Fruit fly (Drosophila melanogaster) whole organism, embryonic: ENCODE measurements around the gene BtbVII.
A peak's percentile ranks its signal among the peaks of the same experiment; 100 is the strongest.

ENCODE experiments used
- ATbp ChIP-seq: fragments of 200-800 bp; sonication (Bioruptor generic); optimal IDR thresholded peaks from 2 replicates; lab custom pipeline; 2017; ENCODE audit warnings: missing biosample characterization, mild to moderate bottlenecking, missing genetic modification characterization, missing genetic modification reagents
- Bteb2 ChIP-seq: fragments of 200-800 bp; sonication (Bioruptor generic); optimal IDR thresholded peaks from 2 replicates; lab custom pipeline; 2016; ENCODE audit warnings: missing biosample characterization, missing genetic modification characterization
- CG11456 ChIP-seq: fragments of 200-800 bp; sonication (Bioruptor generic); IDR thresholded peaks from 3 replicates; pipeline ENCODE4 v1.3.6; 2022; ENCODE audit warnings: missing biosample characterization, missing genetic modification characterization
- CG12104 ChIP-seq: fragments of 200-800 bp; sonication (Bioruptor generic); optimal IDR thresholded peaks from 3 replicates; lab custom pipeline; 2016; ENCODE audit warnings: missing biosample characterization, missing genetic modification characterization
- CG13287 ChIP-seq: fragments of 200-800 bp; sonication (Bioruptor generic); IDR thresholded peaks from 2 replicates; pipeline ENCODE4 v1.3.6; 2022; ENCODE audit warnings: missing biosample characterization, missing genetic modification characterization; ENCODE audit not compliant: partially characterized antibody
- CG14667 ChIP-seq: fragments of 200-800 bp; sonication (Bioruptor generic); IDR thresholded peaks from 2 replicates; pipeline ENCODE4 v1.3.6; 2022; ENCODE audit warnings: missing biosample characterization, missing genetic modification characterization
- CG14710 ChIP-seq: fragments of 200-800 bp; sonication (Bioruptor generic); optimal IDR thresholded peaks from 3 replicates; lab custom pipeline; 2019; ENCODE audit warnings: missing biosample characterization, mild to moderate bottlenecking, missing genetic modification characterization, moderate library complexity
- CG15073 ChIP-seq: fragments of 200-800 bp; sonication (Bioruptor generic); optimal IDR thresholded peaks from 2 replicates; lab custom pipeline; 2016; ENCODE audit warnings: missing biosample characterization, missing genetic modification characterization
- CG1529 ChIP-seq: fragments of 200-800 bp; sonication (Bioruptor generic); optimal IDR thresholded peaks from 3 replicates; lab custom pipeline; 2018; ENCODE audit warnings: missing biosample characterization, missing genetic modification characterization
- CG1602 ChIP-seq: fragments of 200-800 bp; sonication (Bioruptor generic); optimal IDR thresholded peaks from 3 replicates; lab custom pipeline; 2016; ENCODE audit warnings: missing biosample characterization, missing genetic modification characterization
- CG1647 ChIP-seq: fragments of 200-800 bp; sonication (Bioruptor generic); optimal IDR thresholded peaks from 3 replicates; lab custom pipeline; 2016; ENCODE audit warnings: missing biosample characterization, missing genetic modification characterization
- CG16779 ChIP-seq: fragments of 200-800 bp; sonication (Bioruptor generic); IDR thresholded peaks from 2 replicates; pipeline ENCODE4 v1.3.6; 2022; ENCODE audit warnings: missing biosample characterization, missing genetic modification characterization
- CG16815 ChIP-seq: fragments of 200-800 bp; sonication (Bioruptor generic); optimal IDR thresholded peaks from 3 replicates; lab custom pipeline; 2017; ENCODE audit warnings: missing biosample characterization, mild to moderate bottlenecking, missing genetic modification characterization
- CG18476 ChIP-seq: fragments of 200-800 bp; sonication (Bioruptor generic); optimal IDR thresholded peaks from 2 replicates; lab custom pipeline; 2016; ENCODE audit warnings: missing biosample characterization, mild to moderate bottlenecking, missing genetic modification characterization
- CG2712 ChIP-seq: fragments of 200-800 bp; optimal IDR thresholded peaks from 3 replicates; lab custom pipeline; 2019; ENCODE audit warnings: missing biosample characterization, mild to moderate bottlenecking, missing genetic modification characterization, moderate library complexity
- CG31441 ChIP-seq: fragments of 200-800 bp; sonication (Bioruptor generic); IDR thresholded peaks from 2 replicates; pipeline ENCODE4 v1.3.6; 2022; ENCODE audit warnings: missing biosample characterization, missing genetic modification characterization
- CG32767 ChIP-seq: fragments of 200-800 bp; sonication (Bioruptor generic); IDR thresholded peaks from 2 replicates; pipeline ENCODE4 v1.3.6; 2022; ENCODE audit warnings: missing biosample characterization, missing genetic modification characterization
- CG4282 ChIP-seq: fragments of 200-800 bp; sonication (Bioruptor generic); optimal IDR thresholded peaks from 2 replicates; lab custom pipeline; 2016; ENCODE audit warnings: missing biosample characterization, missing genetic modification characterization
- CG6854 ChIP-seq: fragments of 200-800 bp; sonication (Bioruptor generic); optimal IDR thresholded peaks from 3 replicates; lab custom pipeline; 2017; ENCODE audit warnings: missing biosample characterization, mild to moderate bottlenecking, missing genetic modification characterization
- CG7357 ChIP-seq: fragments of 200-800 bp; sonication (Bioruptor generic); IDR thresholded peaks from 3 replicates; pipeline ENCODE4 v1.3.6; 2022; ENCODE audit warnings: missing biosample characterization, missing genetic modification characterization
- CG7556 ChIP-seq: fragments of 200-800 bp; sonication (Bioruptor generic); optimal IDR thresholded peaks from 2 replicates; lab custom pipeline; 2017; ENCODE audit warnings: missing biosample characterization, mild to moderate bottlenecking, missing genetic modification characterization
- CG7786 ChIP-seq: fragments of 200-800 bp; sonication (Bioruptor generic); optimal IDR thresholded peaks from 2 replicates; lab custom pipeline; 2016; ENCODE audit warnings: missing biosample characterization, missing genetic modification characterization
- Dfd ChIP-seq, 2 experiments: fragments of >200 bp; optimal IDR thresholded peaks; 2 replicates each; lab custom pipeline; 2017; ENCODE audit warnings: missing biosample characterization in 2 of 2, missing genetic modification characterization in 2 of 2
- Ets97D ChIP-seq: fragments of 200-800 bp; sonication (Bioruptor generic); optimal IDR thresholded peaks from 3 replicates; lab custom pipeline; 2016; ENCODE audit warnings: missing biosample characterization, missing genetic modification characterization
- Fer2 ChIP-seq: fragments of 200-800 bp; sonication (Bioruptor generic); optimal IDR thresholded peaks from 2 replicates; lab custom pipeline; 2018; ENCODE audit warnings: missing biosample characterization, mild to moderate bottlenecking, missing genetic modification characterization, moderate library complexity
- H15 ChIP-seq: fragments of 200-800 bp; sonication (Bioruptor generic); IDR thresholded peaks from 3 replicates; pipeline ENCODE4 v1.3.6; 2022; ENCODE audit warnings: missing biosample characterization, missing genetic modification characterization
- HLH54F ChIP-seq: fragments of 200-800 bp; sonication (Bioruptor generic); optimal IDR thresholded peaks from 3 replicates; lab custom pipeline; 2016; ENCODE audit warnings: missing biosample characterization, missing genetic modification characterization
- Hand ChIP-seq: fragments of 200-800 bp; sonication (Bioruptor generic); optimal IDR thresholded peaks from 2 replicates; lab custom pipeline; 2017; ENCODE audit warnings: mild to moderate bottlenecking, missing biosample characterization, missing genetic modification reagents, missing genetic modification characterization
- HmgD ChIP-seq: fragments of 200-800 bp; sonication (Bioruptor generic); optimal IDR thresholded peaks from 3 replicates; lab custom pipeline; 2016; ENCODE audit warnings: missing biosample characterization, missing genetic modification characterization
- Lhr ChIP-seq: fragments of 200-800 bp; sonication (Bioruptor generic); optimal IDR thresholded peaks from 3 replicates; lab custom pipeline; 2017; ENCODE audit warnings: mild to moderate bottlenecking, missing biosample characterization, missing genetic modification reagents, missing genetic modification characterization
- MESR4 ChIP-seq: fragments of 200-800 bp; sonication (Bioruptor generic); optimal IDR thresholded peaks from 2 replicates; lab custom pipeline; 2018; ENCODE audit warnings: missing biosample characterization, mild to moderate bottlenecking, missing genetic modification characterization, moderate library complexity
- Med ChIP-seq: fragments of 200-800 bp; sonication (Bioruptor generic); peaks from one replicate; lab custom pipeline; 2016; ENCODE audit warnings: missing biosample characterization, missing genetic modification characterization, mild to moderate bottlenecking, inconsistent platforms, moderate library complexity
- Opbp ChIP-seq: fragments of 200-800 bp; sonication (Bioruptor generic); IDR thresholded peaks from 3 replicates; pipeline ENCODE4 v1.3.6; 2022; ENCODE audit warnings: missing biosample characterization, missing genetic modification characterization; ENCODE audit not compliant: partially characterized antibody
- Poxn ChIP-seq: fragments of 200-800 bp; sonication (Bioruptor generic); IDR thresholded peaks from 2 replicates; pipeline ENCODE4 v1.3.6; 2022; ENCODE audit warnings: missing biosample characterization, missing genetic modification characterization
- Sox102F ChIP-seq: fragments of 200-800 bp; sonication (Bioruptor generic); optimal IDR thresholded peaks from 2 replicates; lab custom pipeline; 2018; ENCODE audit warnings: missing biosample characterization, mild to moderate bottlenecking, missing genetic modification characterization, moderate library complexity
- ara ChIP-seq: fragments of 200-800 bp; sonication (Bioruptor generic); IDR thresholded peaks from 2 replicates; pipeline ENCODE4 v1.3.6; 2022; ENCODE audit warnings: missing biosample characterization, missing genetic modification characterization
- bbx ChIP-seq: fragments of 200-800 bp; sonication (Bioruptor generic); IDR thresholded peaks from 2 replicates; pipeline ENCODE4 v1.3.6; 2022; ENCODE audit warnings: missing biosample characterization, missing genetic modification characterization; ENCODE audit not compliant: partially characterized antibody
- chinmo ChIP-seq: fragments of 200-800 bp; sonication (Bioruptor generic); IDR thresholded peaks from 4 replicates; pipeline ENCODE4 v1.3.6; 2022; ENCODE audit warnings: missing biosample characterization, missing genetic modification characterization; ENCODE audit not compliant: partially characterized antibody
- emc ChIP-seq: fragments of 200-800 bp; sonication (Bioruptor generic); optimal IDR thresholded peaks from 2 replicates; lab custom pipeline; 2016; ENCODE audit warnings: missing biosample characterization, missing genetic modification characterization
- ftz-f1 ChIP-seq: fragments of 200-800 bp; sonication (Bioruptor generic); optimal IDR thresholded peaks from 2 replicates; lab custom pipeline; 2016; ENCODE audit warnings: missing biosample characterization, missing genetic modification characterization
- nom ChIP-seq: fragments of 200-800 bp; sonication (Bioruptor generic); optimal IDR thresholded peaks from 2 replicates; lab custom pipeline; 2017; ENCODE audit warnings: missing biosample characterization, missing genetic modification characterization, mild to moderate bottlenecking, moderate library complexity, missing genetic modification reagents
- psq ChIP-seq: fragments of 200-800 bp; sonication (Bioruptor generic); optimal IDR thresholded peaks from 2 replicates; lab custom pipeline; 2017; ENCODE audit warnings: missing biosample characterization, missing genetic modification characterization
- sc ChIP-seq, 3 experiments: fragments of >200 bp in 2 of 3; fragments of 200-800 bp in 1 of 3; sonication (Bioruptor generic) in 1 of 3; optimal IDR thresholded peaks; 2 replicates in 2 of 3; 3 replicates in 1 of 3; lab custom pipeline; 2017; ENCODE audit warnings: mild to moderate bottlenecking in 1 of 3, missing biosample characterization in 1 of 3, missing genetic modification characterization in 1 of 3, missing genetic modification reagents in 1 of 3
- shn ChIP-seq: fragments of 200-800 bp; sonication (Bioruptor generic); optimal IDR thresholded peaks from 3 replicates; lab custom pipeline; 2016; ENCODE audit warnings: missing biosample characterization, missing genetic modification characterization
- sqz ChIP-seq: fragments of 200-800 bp; sonication (Bioruptor generic); optimal IDR thresholded peaks from 3 replicates; lab custom pipeline; 2018; ENCODE audit warnings: missing biosample characterization, mild to moderate bottlenecking, missing genetic modification characterization
- trem ChIP-seq: fragments of 200-800 bp; optimal IDR thresholded peaks from 3 replicates; lab custom pipeline; 2019; ENCODE audit warnings: missing biosample characterization, mild to moderate bottlenecking, missing genetic modification characterization, moderate library complexity
- vfl ChIP-seq: fragments of 200-800 bp; sonication (Bioruptor generic); optimal IDR thresholded peaks from 2 replicates; lab custom pipeline; 2016; ENCODE audit warnings: missing biosample characterization, missing genetic modification characterization

Gene BtbVII

dm6 chr3L:3198447-3199402 lies 50.3 kb downstream of the BtbVII start, which contains the start of the genes CG32276 and gry (continued):
- TF ChIP-seq Opbp (GFP tag; lab: Robert Waterston, UW): no peak
- TF ChIP-seq ara (GFP tag; lab: Robert Waterston, UW): peak; percentile 46; the same call in 1 of the 2 replicates
- peak; percentile 64 for TF ChIP-seq CG32767 (GFP tag; lab: Robert Waterston, UW)
- TF ChIP-seq Fer2 (tag; lab: Kevin White, UChicago): peak; percentile 42
- TF ChIP-seq trem: peak; percentile 91
- no peak for TF ChIP-seq sqz (GFP tag; lab: Kevin White, UChicago)
- TF ChIP-seq sc (optimal IDR thresholded peaks at IDR 0.05; lab: Kevin White, UChicago): no peak
- TF ChIP-seq sc (GFP tag; optimal IDR thresholded peaks at IDR 0.05; lab: Kevin White, UChicago): no peak
- TF ChIP-seq Sox102F (GFP tag; lab: Kevin White, UChicago): no peak
- TF ChIP-seq CG1529 (GFP tag; lab: Kevin White, UChicago): no peak
- peak; percentile 48 for TF ChIP-seq emc (GFP tag; lab: Kevin White, UChicago)
- TF ChIP-seq Lhr (GFP tag; lab: Kevin White, UChicago): peak; percentile 75
- peak; percentile 97 for TF ChIP-seq Med
- TF ChIP-seq Poxn (GFP tag; lab: Robert Waterston, UW): peak; percentile 62
- TF ChIP-seq CG4282 (GFP tag; lab: Kevin White, UChicago): peak; percentile 67
- peak; percentile 47 for TF ChIP-seq psq
- TF ChIP-seq CG7786 (GFP tag; lab: Kevin White, UChicago): peak; percentile 71
- no peak for TF ChIP-seq Hand (GFP tag; lab: Kevin White, UChicago)
- peak; percentile 63; the same call in 2 of the 3 replicates for TF ChIP-seq H15
- TF ChIP-seq CG1602 (GFP tag; lab: Kevin White, UChicago): peak; percentile 66
- no peak for TF ChIP-seq CG15073 (GFP tag; lab: Kevin White, UChicago)
- TF ChIP-seq CG13287 (GFP tag; lab: Robert Waterston, UW): peak; percentile 63; the same call in 1 of the 2 replicates
- TF ChIP-seq CG12104 (GFP tag; lab: Kevin White, UChicago): peak; percentile 53
- TF ChIP-seq CG16779 (GFP tag; lab: Robert Waterston, UW): no peak
- peak; percentile 71 for TF ChIP-seq CG18476 (GFP tag; lab: Kevin White, UChicago)
- TF ChIP-seq shn (GFP tag; lab: Kevin White, UChicago): peak; percentile 65
- no peak for TF ChIP-seq CG31441 (GFP tag; lab: Robert Waterston, UW)
- TF ChIP-seq chinmo (GFP tag; lab: Robert Waterston, UW): 0 out of 4 replicates have a peak, but pooled peaks have one; percentile 54
- TF ChIP-seq ftz-f1 (GFP tag; lab: Kevin White, UChicago): peak; percentile 83
- peak; percentile 65 for TF ChIP-seq HmgD
- peak; percentile 91 for TF ChIP-seq CG14710 (tag; lab: Kevin White, UChicago)
- TF ChIP-seq CG7357 (GFP tag; lab: Robert Waterston, UW): peak; percentile 46; the same call in 1 of the 3 replicates
- TF ChIP-seq CG11456 (GFP tag; lab: Robert Waterston, UW): peak; percentile 82
- peak; percentile 77 for TF ChIP-seq vfl (GFP tag; lab: Kevin White, UChicago)
- peak; percentile 85 for TF ChIP-seq HLH54F (GFP tag; lab: Kevin White, UChicago)
- TF ChIP-seq Bteb2 (GFP tag; lab: Kevin White, UChicago): peak; percentile 79
- no peak for TF ChIP-seq bbx
- TF ChIP-seq Dfd (GFP tag; optimal IDR thresholded peaks at IDR 0.05; lab: Kevin White, UChicago): no peak
- TF ChIP-seq ATbp (GFP tag; lab: Kevin White, UChicago): no peak
- TF ChIP-seq CG16815 (GFP tag; lab: Kevin White, UChicago): peak; percentile 47
- TF ChIP-seq MESR4: peak; percentile 89
- TF ChIP-seq nom (GFP tag; lab: Kevin White, UChicago): peak; percentile 84
- peak; percentile 85 for TF ChIP-seq CG2712 (tag; lab: Kevin White, UChicago)
- peak; percentile 29 for TF ChIP-seq CG6854
- peak; percentile 79 for TF ChIP-seq CG1647 (GFP tag; lab: Kevin White, UChicago)
- TF ChIP-seq Ets97D: peak; percentile 90
- peak; percentile 51; the same call in 1 of the 2 replicates for TF ChIP-seq CG14667 (GFP tag; lab: Robert Waterston, UW)
- peak; percentile 60 for TF ChIP-seq CG7556 (GFP tag; lab: Kevin White, UChicago)
